Fruit fly (Drosophila melanogaster) S2 (cell line): ENCODE data around the gene CG9297.

ENCODE experiments used
- CG8478 ChIP-seq: fragments of >200 bp; optimal IDR thresholded peaks from 2 replicates; lab custom pipeline; 2018
- CTCF ChIP-seq, 2 experiments: fragments of >200 bp; optimal IDR thresholded peaks; 2 replicates each; lab custom pipeline; 2018

- TF ChIP-seq CTCF (optimal IDR thresholded peaks at IDR 0.05; lab: Kevin White, UChicago), result no peak
- TF ChIP-seq CG8478 (lab: Kevin White, UChicago), result no peak
These were observed 12.1 kb downstream of the CG9297 start for dm6 chr3R:13783397-13783796.
